Worm (Caenorhabditis elegans): ENCODE results near the gene mrp-6.

Gene mrp-6

ce11 chrX:4131354-4131753 is 55.2 kb downstream of the mrp-6 start:
- no peak for TF ChIP-seq aly-2 (tag; optimal IDR thresholded peaks at IDR 0.05)
- TF ChIP-seq sem-4 (tag; optimal IDR thresholded peaks at IDR 0.05): no peak
- peak; percentile 36 for TF ChIP-seq F13H6.1 (tag; optimal IDR thresholded peaks at IDR 0.05)
- TF ChIP-seq lsy-2 (tag; optimal IDR thresholded peaks at IDR 0.05): peak in 1 of 2 experiments; percentile 51
- no peak for TF ChIP-seq R02D3.7 (tag; optimal IDR thresholded peaks at IDR 0.05)
- TF ChIP-seq nhr-129 (tag; optimal IDR thresholded peaks at IDR 0.05): peak; percentile 57
- TF ChIP-seq sma-9 (GFP tag; optimal IDR thresholded peaks at IDR 0.05): peak; percentile 52
- TF ChIP-seq sma-9 (tag; optimal IDR thresholded peaks at IDR 0.05): no peak
- no peak for TF ChIP-seq dmd-4 (tag; optimal IDR thresholded peaks at IDR 0.05)

ce11 chrX:4128684-4129083 is 57.9 kb downstream of the mrp-6 start:
- TF ChIP-seq crh-2 (tag; optimal IDR thresholded peaks at IDR 0.05) (no peak), nhr-10 (tag; optimal IDR thresholded peaks at IDR 0.05) (no peak), ceh-82 (tag; optimal IDR thresholded peaks at IDR 0.05) (no peak), Y55F3AM.14 (GFP tag; optimal IDR thresholded peaks at IDR 0.05) (no peak), mbf-1 (tag; optimal IDR thresholded peaks at IDR 0.05) (no peak), fos-1 (tag; optimal IDR thresholded peaks at IDR 0.05) (no peak), nhr-12 (tag; optimal IDR thresholded peaks at IDR 0.05) (no peak), nhr-6 (tag; optimal IDR thresholded peaks at IDR 0.05) (no peak), ceh-16 (tag; optimal IDR thresholded peaks at IDR 0.05) (no peak), lin-13 (GFP tag; optimal IDR thresholded peaks at IDR 0.05) (no peak), nhr-21 (tag; optimal IDR thresholded peaks at IDR 0.05) (no peak), zag-1 (tag; optimal IDR thresholded peaks at IDR 0.05) (no peak), gmeb-1 (tag; optimal IDR thresholded peaks at IDR 0.05) (no peak), unc-62 (GFP tag; optimal IDR thresholded peaks at IDR 0.05) (no peak)
